Worm (Caenorhabditis elegans) whole organism, L4 larva: ENCODE results near the gene tbc-19.

Experiments
- F49E8.2 ChIP-seq: sonication (generic microtip); optimal IDR thresholded peaks from 2 replicates; lab custom pipeline; 2016; ENCODE audit warnings: missing compliant biosample characterization, mild to moderate bottlenecking, missing genetic modification characterization, borderline replicate concordance
- ama-1 ChIP-seq: fragments of 150-350 bp; optimal IDR thresholded peaks from 2 replicates; lab custom pipeline; 2014; ENCODE audit warnings: inconsistent platforms, mixed read lengths
- mdl-1 ChIP-seq, 2 experiments: fragments of 150-350 bp in 1 of 2; sonication (generic microtip) in 1 of 2; optimal IDR thresholded peaks; 2 replicates each; lab custom pipeline; 2014 to 2017; ENCODE audit warnings: missing biosample characterization in 2 of 2, missing genetic modification characterization in 2 of 2
- nhr-25 ChIP-seq: sonication (generic microtip); optimal IDR thresholded peaks from 2 replicates; lab custom pipeline; 2017; ENCODE audit warnings: missing genetic modification characterization, mild to moderate bottlenecking, missing compliant biosample characterization, antibody characterized with exemption, moderate library complexity, borderline replicate concordance; ENCODE audit not compliant: insufficient read depth
- nhr-48 ChIP-seq: sonication (generic microtip); optimal IDR thresholded peaks from 2 replicates; lab custom pipeline; 2016; ENCODE audit warnings: mild to moderate bottlenecking, missing genetic modification characterization, missing compliant biosample characterization
- skn-1 ChIP-seq: fragments of 150-350 bp; optimal IDR thresholded peaks from 2 replicates; lab custom pipeline; 2014; ENCODE audit warnings: missing biosample characterization, missing genetic modification characterization
- ztf-7 ChIP-seq: fragments of 150-350 bp; optimal IDR thresholded peaks from 2 replicates; lab custom pipeline; 2014; ENCODE audit warnings: missing biosample characterization, missing genetic modification characterization

ce11 chrX:14053754-14054153, 41.4 kb upstream of the tbc-19 start:
- TF ChIP-seq ztf-7, result no peak
- TF ChIP-seq F49E8.2 (tag; lab: Kevin White, UChicago), result no peak
- TF ChIP-seq mdl-1 (tag; optimal IDR thresholded peaks at IDR 0.05; lab: Kevin White, UChicago), result no peak
- no peak for TF ChIP-seq ama-1 (lab: Kevin White, UChicago)
- no peak for TF ChIP-seq skn-1 (tag; lab: Kevin White, UChicago)
- no peak for TF ChIP-seq nhr-25 (tag; lab: Kevin White, UChicago)
- TF ChIP-seq nhr-48 (tag; lab: Kevin White, UChicago), result no peak
